Worm (Caenorhabditis elegans): ENCODE results near the gene agr-1.

The agr-1 gene

DNA sequence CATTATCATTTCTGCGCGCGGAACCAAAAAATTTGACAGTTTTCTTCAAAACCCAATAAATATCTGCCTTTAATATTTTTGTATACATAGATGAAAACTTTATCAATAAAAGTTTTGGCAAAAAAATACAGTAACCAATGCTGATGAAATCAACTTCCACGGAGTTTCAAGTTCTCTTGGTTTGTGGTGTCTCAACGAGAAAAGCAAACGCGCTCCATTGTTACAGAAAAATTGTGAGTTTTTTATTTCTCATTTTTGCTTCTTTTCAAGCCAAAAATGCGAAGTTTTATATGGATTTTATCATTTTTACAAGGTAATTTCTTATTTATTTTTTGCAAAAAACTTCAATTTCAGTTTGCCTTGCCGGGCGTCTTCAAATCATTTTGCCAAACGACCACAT lies 40.3 kb downstream of the agr-1 start, which contains the start of gene T14B4.3 (continued):
- TF ChIP-seq ceh-19 (GFP tag; optimal IDR thresholded peaks at IDR 0.05) (no peak), ceh-18 (tag; optimal IDR thresholded peaks at IDR 0.05) (peak; percentile 44), ceh-34 (tag; optimal IDR thresholded peaks at IDR 0.05) (peak; percentile 58), odd-2 (tag; optimal IDR thresholded peaks at IDR 0.05) (no peak), ttx-3 (tag; optimal IDR thresholded peaks at IDR 0.05) (no peak), unc-55 (GFP tag; optimal IDR thresholded peaks at IDR 0.05) (no peak), zip-5 (tag; optimal IDR thresholded peaks at IDR 0.05) (peak; percentile 73), ceh-48 (tag; optimal IDR thresholded peaks at IDR 0.05) (no peak), ceh-14 (tag; optimal IDR thresholded peaks at IDR 0.05) (peak; percentile 69), pag-3 (tag; optimal IDR thresholded peaks at IDR 0.05; ENCODE audit: borderline replicate concordance) (no peak), hlh-30 (tag; optimal IDR thresholded peaks at IDR 0.05; ENCODE audit: insufficient read depth) (no peak), ref-2 (tag; optimal IDR thresholded peaks at IDR 0.05) (peak; percentile 76), elt-2 (tag; optimal IDR thresholded peaks at IDR 0.05) (peak; percentile 71), sdc-2 (tag; optimal IDR thresholded peaks at IDR 0.05) (no peak), ceh-9 (tag; optimal IDR thresholded peaks at IDR 0.05) (no peak)

DNA sequence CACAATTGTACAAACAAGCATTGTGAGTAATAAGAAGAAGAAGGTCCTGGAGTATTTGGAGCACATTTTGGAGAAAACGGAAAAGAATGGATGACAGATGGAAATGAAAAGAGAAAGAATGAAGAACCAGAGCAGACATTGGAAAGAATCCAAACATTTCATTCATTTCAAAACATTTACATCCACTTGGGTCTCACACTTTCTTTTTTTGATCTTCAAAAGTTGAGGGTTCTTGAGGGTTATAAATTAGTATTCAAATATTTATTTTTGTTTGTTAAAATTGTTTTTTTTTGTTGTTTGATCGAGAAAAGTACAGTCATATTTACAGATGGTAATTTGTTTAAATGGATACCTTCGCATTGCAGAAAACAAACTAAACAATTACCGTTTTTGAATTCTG lies 41.3 kb downstream of the agr-1 start, which contains the start of gene T14B4.9:
T14B4.9 (minus strand) TSS at position 101 of the 400 bp plus-strand sequence.
- no peak for TF ChIP-seq C08G9.2 (tag; optimal IDR thresholded peaks at IDR 0.05)
- TF ChIP-seq pha-2 (tag; optimal IDR thresholded peaks at IDR 0.05): no peak
- TF ChIP-seq ceh-48 (tag; optimal IDR thresholded peaks at IDR 0.05): no peak
- no peak for TF ChIP-seq gmeb-2 (tag; optimal IDR thresholded peaks at IDR 0.05)
- no peak for TF ChIP-seq fkh-6 (tag; optimal IDR thresholded peaks at IDR 0.05)
- TF ChIP-seq dve-1 (tag; optimal IDR thresholded peaks at IDR 0.05): no peak
- TF ChIP-seq ets-4 (tag; optimal IDR thresholded peaks at IDR 0.05): no peak
- TF ChIP-seq hlh-15 (tag; optimal IDR thresholded peaks at IDR 0.05): no peak
- TF ChIP-seq K09A11.1 (tag; optimal IDR thresholded peaks at IDR 0.05; ENCODE audit: insufficient read depth): no peak
- TF ChIP-seq rnt-1 (tag; optimal IDR thresholded peaks at IDR 0.05): no peak
- TF ChIP-seq che-1 (tag; optimal IDR thresholded peaks at IDR 0.05): no peak

DNA sequence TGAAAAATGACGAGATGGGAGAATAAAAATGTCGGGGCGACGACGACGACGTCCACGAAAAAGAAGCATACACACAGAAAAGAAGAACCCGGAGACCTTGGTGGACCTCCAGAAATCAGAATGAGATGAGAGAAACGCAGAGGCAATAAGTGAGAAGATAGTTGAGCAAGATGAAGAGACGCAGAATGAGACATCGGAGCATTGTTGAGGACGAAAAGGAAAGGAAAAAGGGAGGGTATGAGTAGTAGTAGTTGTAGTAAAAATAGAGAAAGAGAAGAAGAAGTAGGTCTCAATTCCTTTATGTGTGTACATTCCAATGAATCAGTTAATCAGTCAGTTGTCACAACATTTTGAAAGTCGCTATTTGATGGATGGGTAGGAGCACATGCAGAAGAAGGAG lies 45.6 kb downstream of the agr-1 start, which contains the start of gene T14B4.8:
T14B4.8 (minus strand) TSS at position 60 of the 400 bp plus-strand sequence.
- TF ChIP-seq nhr-11 (tag; optimal IDR thresholded peaks at IDR 0.05): no peak
- no peak for TF ChIP-seq ceh-19 (GFP tag; optimal IDR thresholded peaks at IDR 0.05)
- peak; percentile 57 for TF ChIP-seq unc-42 (tag; optimal IDR thresholded peaks at IDR 0.05)
- TF ChIP-seq nfya-1 (tag; optimal IDR thresholded peaks at IDR 0.05): peak; percentile 12
- TF ChIP-seq unc-55 (GFP tag; optimal IDR thresholded peaks at IDR 0.05): peak; percentile 63
- no peak for TF ChIP-seq ref-2 (tag; optimal IDR thresholded peaks at IDR 0.05)
- no peak for TF ChIP-seq ceh-34 (tag; optimal IDR thresholded peaks at IDR 0.05)
- TF ChIP-seq tbx-2 (tag; optimal IDR thresholded peaks at IDR 0.05): peak; percentile 21
- TF ChIP-seq pax-1 (tag; optimal IDR thresholded peaks at IDR 0.05): no peak
- peak; percentile 31 for TF ChIP-seq ceh-31 (tag; optimal IDR thresholded peaks at IDR 0.05)
- no peak for TF ChIP-seq dve-1 (tag; optimal IDR thresholded peaks at IDR 0.05)
- peak; percentile 2 for TF ChIP-seq elt-2 (tag; optimal IDR thresholded peaks at IDR 0.05)
- no peak for TF ChIP-seq zip-5 (tag; optimal IDR thresholded peaks at IDR 0.05)
- TF ChIP-seq sdc-2 (tag; optimal IDR thresholded peaks at IDR 0.05): no peak
- TF ChIP-seq che-1 (tag; optimal IDR thresholded peaks at IDR 0.05): no peak
- no peak for TF ChIP-seq ahr-1 (tag; optimal IDR thresholded peaks at IDR 0.05)
- no peak for TF ChIP-seq ceh-18 (tag; optimal IDR thresholded peaks at IDR 0.05)
- no peak for TF ChIP-seq ceh-22 (tag; optimal IDR thresholded peaks at IDR 0.05)

DNA sequence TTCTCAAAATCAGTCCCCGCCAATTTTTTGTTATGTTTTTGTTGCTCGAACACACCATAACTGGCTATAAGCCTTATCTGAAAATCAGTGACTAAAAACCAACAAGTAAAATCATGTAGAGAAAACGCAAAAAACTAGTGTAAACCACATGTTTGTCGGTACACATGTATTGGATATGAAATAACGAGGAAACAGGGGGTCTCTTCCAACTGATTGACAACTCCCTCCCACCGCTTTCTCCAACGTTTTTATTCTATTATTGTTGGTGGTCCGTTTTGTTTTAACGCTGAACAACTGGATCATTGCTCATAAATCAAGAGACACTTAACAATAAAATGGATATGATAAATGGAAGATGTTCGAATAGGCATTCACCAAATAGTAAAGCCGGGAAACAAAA lies 48.2 kb downstream of the agr-1 start:
- no peak for TF ChIP-seq ceh-22 (tag; optimal IDR thresholded peaks at IDR 0.05)

DNA sequence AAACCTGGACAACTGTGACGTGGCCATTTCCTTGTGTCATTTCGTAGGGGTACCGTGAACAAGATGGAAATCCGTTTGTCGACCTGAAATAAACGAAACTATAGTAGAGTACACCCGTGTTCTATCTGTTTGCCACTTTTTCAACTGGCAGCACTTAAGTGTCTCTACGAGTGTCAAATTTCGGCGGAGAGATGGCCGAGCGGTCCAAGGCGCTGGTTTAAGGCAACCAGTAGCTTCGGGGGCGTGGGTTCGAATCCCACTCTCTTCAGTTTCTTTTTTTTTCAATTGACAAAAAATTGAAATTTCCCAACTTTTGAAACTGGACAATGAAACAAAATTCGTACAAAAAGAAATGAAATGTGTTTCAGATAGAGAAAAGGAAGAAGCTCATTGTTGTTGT lies 53.4 kb downstream of the agr-1 start:
- TF ChIP-seq ama-1 (optimal IDR thresholded peaks at IDR 0.05): no peak
- TF ChIP-seq rnt-1 (tag; optimal IDR thresholded peaks at IDR 0.05): peak; percentile 28
- no peak for TF ChIP-seq eyg-1 (tag; optimal IDR thresholded peaks at IDR 0.05)
- TF ChIP-seq ttx-3 (tag; optimal IDR thresholded peaks at IDR 0.05): no peak
- TF ChIP-seq C08G9.2 (tag; optimal IDR thresholded peaks at IDR 0.05): no peak
- peak; percentile 10 for TF ChIP-seq tbx-2 (tag; optimal IDR thresholded peaks at IDR 0.05)
- peak; percentile 16 for TF ChIP-seq ztf-16 (tag; optimal IDR thresholded peaks at IDR 0.05)
- TF ChIP-seq che-1 (tag; optimal IDR thresholded peaks at IDR 0.05): peak; percentile 38
- peak; percentile 51 for TF ChIP-seq hlh-15 (tag; optimal IDR thresholded peaks at IDR 0.05)
- peak; percentile 15 for TF ChIP-seq ceh-18 (tag; optimal IDR thresholded peaks at IDR 0.05)
- peak; percentile 96 for TF ChIP-seq ceh-34 (tag; optimal IDR thresholded peaks at IDR 0.05)
- no peak for TF ChIP-seq ahr-1 (tag; optimal IDR thresholded peaks at IDR 0.05)
- no peak for TF ChIP-seq ceh-30 (tag; optimal IDR thresholded peaks at IDR 0.05)
- peak; percentile 11 for TF ChIP-seq K09A11.1 (tag; optimal IDR thresholded peaks at IDR 0.05; ENCODE audit: insufficient read depth)
- peak; percentile 14 for TF ChIP-seq lin-11 (tag; optimal IDR thresholded peaks at IDR 0.05)
- TF ChIP-seq elt-2 (tag; optimal IDR thresholded peaks at IDR 0.05): peak; percentile 17
- TF ChIP-seq ceh-48 (tag; optimal IDR thresholded peaks at IDR 0.05): peak; percentile 14
- TF ChIP-seq Y22D7AL.16 (tag; optimal IDR thresholded peaks at IDR 0.05): peak; percentile 31
- peak; percentile 28 for TF ChIP-seq ceh-31 (tag; optimal IDR thresholded peaks at IDR 0.05)
- no peak for TF ChIP-seq dve-1 (tag; optimal IDR thresholded peaks at IDR 0.05)
- TF ChIP-seq ceh-6 (GFP tag; optimal IDR thresholded peaks at IDR 0.05): peak; percentile 13
- TF ChIP-seq ref-2 (tag; optimal IDR thresholded peaks at IDR 0.05): peak; percentile 21
- no peak for TF ChIP-seq hlh-8 (tag; optimal IDR thresholded peaks at IDR 0.05)
- peak; percentile 39 for TF ChIP-seq C38D4.7 (GFP tag; optimal IDR thresholded peaks at IDR 0.05)
